Fruit fly (Drosophila melanogaster) whole organism, embryonic: ENCODE results near the gene CG12012.

Experiments
- Abd-B ChIP-seq: fragments of 200-800 bp; sonication (Bioruptor generic); optimal IDR thresholded peaks from 2 replicates; lab custom pipeline; 2018; ENCODE audit warnings: missing biosample characterization, mild to moderate bottlenecking, missing genetic modification characterization, moderate library complexity
- Atf-2 ChIP-seq: fragments of 200-800 bp; sonication (Bioruptor generic); optimal IDR thresholded peaks from 2 replicates; lab custom pipeline; 2016; ENCODE audit warnings: missing biosample characterization, missing genetic modification characterization
- B-H1 ChIP-seq: fragments of 200-800 bp; sonication (Bioruptor generic); IDR thresholded peaks from 3 replicates; pipeline ENCODE4 v1.3.6; 2022; ENCODE audit warnings: missing biosample characterization, missing genetic modification characterization
- CG12236 ChIP-seq: fragments of 200-800 bp; sonication (Bioruptor generic); optimal IDR thresholded peaks from 2 replicates; lab custom pipeline; 2016; ENCODE audit warnings: missing biosample characterization, missing genetic modification characterization
- CG13424 ChIP-seq: fragments of 200-800 bp; sonication (Bioruptor generic); optimal IDR thresholded peaks from 2 replicates; lab custom pipeline; 2019; ENCODE audit warnings: missing biosample characterization, mild to moderate bottlenecking, missing genetic modification characterization, moderate library complexity
- CG13624 ChIP-seq: fragments of 200-800 bp; sonication (Bioruptor generic); optimal IDR thresholded peaks from 2 replicates; lab custom pipeline; 2016; ENCODE audit warnings: missing biosample characterization, missing genetic modification characterization
- CG15269 ChIP-seq: fragments of 200-800 bp; sonication (Bioruptor generic); optimal IDR thresholded peaks from 2 replicates; lab custom pipeline; 2018; ENCODE audit warnings: missing biosample characterization, mild to moderate bottlenecking, missing genetic modification characterization, moderate library complexity
- CG17829 ChIP-seq: fragments of 200-800 bp; optimal IDR thresholded peaks from 2 replicates; lab custom pipeline; 2019; ENCODE audit warnings: missing biosample characterization, mild to moderate bottlenecking, missing genetic modification characterization, moderate library complexity
- CG2202 ChIP-seq: fragments of 200-800 bp; sonication (Bioruptor generic); optimal IDR thresholded peaks from 2 replicates; lab custom pipeline; 2018; ENCODE audit warnings: missing biosample characterization, mild to moderate bottlenecking, missing genetic modification characterization
- CG31365 ChIP-seq: fragments of 200-800 bp; sonication (Bioruptor generic); optimal IDR thresholded peaks from 2 replicates; lab custom pipeline; 2018; ENCODE audit warnings: missing biosample characterization, mild to moderate bottlenecking, missing genetic modification characterization
- CG31388 ChIP-seq: fragments of 200-800 bp; sonication (Bioruptor generic); optimal IDR thresholded peaks from 2 replicates; lab custom pipeline; 2016; ENCODE audit warnings: missing biosample characterization, missing genetic modification characterization
- CG34422 ChIP-seq: fragments of 200-800 bp; sonication (Bioruptor generic); IDR thresholded peaks from 3 replicates; pipeline ENCODE4 v1.3.6; 2022; ENCODE audit warnings: missing biosample characterization, missing genetic modification characterization
- CG3838 ChIP-seq: fragments of 200-800 bp; sonication (Bioruptor generic); optimal IDR thresholded peaks from 3 replicates; lab custom pipeline; 2016; ENCODE audit warnings: missing biosample characterization, missing genetic modification characterization
- CG42726 ChIP-seq: fragments of 200-800 bp; sonication (Bioruptor generic); IDR thresholded peaks from 2 replicates; pipeline ENCODE4 v1.3.6; 2022; ENCODE audit warnings: missing biosample characterization, missing genetic modification characterization; ENCODE audit not compliant: partially characterized antibody
- CG4820 ChIP-seq: fragments of 200-800 bp; sonication (Bioruptor generic); optimal IDR thresholded peaks from 3 replicates; lab custom pipeline; 2016; ENCODE audit warnings: missing biosample characterization, missing genetic modification characterization
- CG5245 ChIP-seq: fragments of 200-800 bp; sonication (Bioruptor generic); optimal IDR thresholded peaks from 3 replicates; lab custom pipeline; 2016; ENCODE audit warnings: missing biosample characterization, missing genetic modification characterization
- CG6791 ChIP-seq: fragments of 200-800 bp; sonication (Bioruptor generic); IDR thresholded peaks from 3 replicates; pipeline ENCODE4 v1.3.6; 2022; ENCODE audit warnings: missing biosample characterization, missing genetic modification characterization; ENCODE audit not compliant: partially characterized antibody
- CG8388 ChIP-seq: fragments of 200-800 bp; sonication (Bioruptor generic); optimal IDR thresholded peaks from 2 replicates; lab custom pipeline; 2019; ENCODE audit warnings: missing biosample characterization, mild to moderate bottlenecking, missing genetic modification characterization, moderate library complexity
- CG9727 ChIP-seq: fragments of 200-800 bp; sonication (Bioruptor generic); optimal IDR thresholded peaks from 3 replicates; lab custom pipeline; 2017; ENCODE audit warnings: missing biosample characterization, mild to moderate bottlenecking, missing genetic modification characterization
- CG9797 ChIP-seq: fragments of 200-800 bp; sonication (Bioruptor generic); optimal IDR thresholded peaks from 3 replicates; lab custom pipeline; 2018; ENCODE audit warnings: missing biosample characterization, mild to moderate bottlenecking, missing genetic modification characterization
- CkIIα-i1 ChIP-seq: fragments of 200-800 bp; sonication (Bioruptor generic); IDR thresholded peaks from 2 replicates; pipeline ENCODE4 v1.3.6; 2022; ENCODE audit warnings: missing biosample characterization, missing genetic modification characterization
- Dip2 ChIP-seq: fragments of 200-800 bp; sonication (Bioruptor generic); IDR thresholded peaks from 2 replicates; pipeline ENCODE4 v1.3.6; 2022; ENCODE audit warnings: missing biosample characterization, missing genetic modification characterization
- Dll ChIP-seq: fragments of 200-800 bp; sonication (Bioruptor generic); IDR thresholded peaks from 4 replicates; pipeline ENCODE4 v1.3.6; 2022; ENCODE audit warnings: missing biosample characterization, missing genetic modification characterization; ENCODE audit not compliant: partially characterized antibody
- HmgD ChIP-seq: fragments of 200-800 bp; sonication (Bioruptor generic); optimal IDR thresholded peaks from 3 replicates; lab custom pipeline; 2016; ENCODE audit warnings: missing biosample characterization, missing genetic modification characterization
- Hmr ChIP-seq: fragments of 200-800 bp; sonication (Bioruptor generic); optimal IDR thresholded peaks from 3 replicates; lab custom pipeline; 2017; ENCODE audit warnings: mild to moderate bottlenecking, missing biosample characterization, missing genetic modification reagents, missing genetic modification characterization
- MESR4 ChIP-seq: fragments of 200-800 bp; sonication (Bioruptor generic); optimal IDR thresholded peaks from 2 replicates; lab custom pipeline; 2018; ENCODE audit warnings: missing biosample characterization, mild to moderate bottlenecking, missing genetic modification characterization, moderate library complexity
- Max ChIP-seq: fragments of 200-800 bp; sonication (Bioruptor generic); optimal IDR thresholded peaks from 2 replicates; lab custom pipeline; 2016; ENCODE audit warnings: missing biosample characterization, mild to moderate bottlenecking, missing genetic modification characterization
- Meics ChIP-seq: fragments of 200-800 bp; sonication (Bioruptor generic); optimal IDR thresholded peaks from 2 replicates; lab custom pipeline; 2017; ENCODE audit warnings: missing biosample characterization, mild to moderate bottlenecking, missing genetic modification characterization
- NFAT ChIP-seq: fragments of 200-800 bp; sonication (Bioruptor generic); IDR thresholded peaks from 2 replicates; pipeline ENCODE4 v1.3.6; 2022; ENCODE audit warnings: missing biosample characterization, missing genetic modification characterization
- NK7.1 ChIP-seq: fragments of 200-800 bp; sonication (Bioruptor generic); optimal IDR thresholded peaks from 3 replicates; lab custom pipeline; 2016; ENCODE audit warnings: missing biosample characterization, missing genetic modification characterization
- Vsx1 ChIP-seq: fragments of 200-800 bp; sonication (Bioruptor generic); optimal IDR thresholded peaks from 2 replicates; lab custom pipeline; 2017; ENCODE audit warnings: missing biosample characterization, mild to moderate bottlenecking, missing genetic modification characterization, missing genetic modification reagents
- aop ChIP-seq: fragments of 200-800 bp; sonication (Bioruptor generic); IDR thresholded peaks from 2 replicates; pipeline ENCODE4 v1.3.6; 2022; ENCODE audit warnings: missing biosample characterization, missing genetic modification characterization
- ato ChIP-seq: fragments of 200-800 bp; sonication (Bioruptor generic); IDR thresholded peaks from 2 replicates; pipeline ENCODE4 v1.3.6; 2022; ENCODE audit warnings: missing biosample characterization, missing genetic modification characterization; ENCODE audit not compliant: partially characterized antibody
- cad ChIP-seq: fragments of >200 bp; optimal IDR thresholded peaks from 2 replicates; lab custom pipeline; 2017; ENCODE audit warnings: missing biosample characterization, missing genetic modification characterization
- cwo ChIP-seq: fragments of 200-800 bp; sonication (Bioruptor generic); optimal IDR thresholded peaks from 3 replicates; lab custom pipeline; 2017; ENCODE audit warnings: missing biosample characterization, missing genetic modification characterization, mild to moderate bottlenecking, moderate library complexity, missing genetic modification reagents
- exex ChIP-seq: fragments of 200-800 bp; sonication (Bioruptor generic); optimal IDR thresholded peaks from 4 replicates; lab custom pipeline; 2018; ENCODE audit warnings: missing biosample characterization, mild to moderate bottlenecking, missing genetic modification characterization, moderate library complexity
- gro ChIP-seq: fragments of 200-800 bp; sonication (Bioruptor generic); optimal IDR thresholded peaks from 2 replicates; lab custom pipeline; 2016; ENCODE audit warnings: missing biosample characterization, missing genetic modification characterization
- hbn ChIP-seq: fragments of 200-800 bp; sonication (Bioruptor generic); IDR thresholded peaks from 2 replicates; pipeline ENCODE4 v1.3.6; 2022; ENCODE audit warnings: missing biosample characterization, missing genetic modification characterization; ENCODE audit not compliant: partially characterized antibody
- her ChIP-seq: fragments of 200-800 bp; sonication (Bioruptor generic); optimal IDR thresholded peaks from 2 replicates; lab custom pipeline; 2016; ENCODE audit warnings: missing biosample characterization, missing genetic modification characterization
- ind ChIP-seq: fragments of 200-800 bp; sonication (Bioruptor generic); optimal IDR thresholded peaks from 3 replicates; lab custom pipeline; 2016; ENCODE audit warnings: missing biosample characterization, missing genetic modification characterization
- otp ChIP-seq: fragments of 200-800 bp; sonication (Bioruptor generic); IDR thresholded peaks from 3 replicates; pipeline ENCODE4, ENCODE4 v1.3.6; 2022; ENCODE audit warnings: missing biosample characterization, missing genetic modification characterization
- peb ChIP-seq: fragments of 200-800 bp; sonication (Bioruptor generic); IDR thresholded peaks from 2 replicates; pipeline ENCODE4 v1.3.6; 2022; ENCODE audit warnings: missing biosample characterization, missing genetic modification characterization
- pho ChIP-seq: fragments of 200-800 bp; sonication (Bioruptor generic); optimal IDR thresholded peaks from 2 replicates; lab custom pipeline; 2016; ENCODE audit warnings: missing biosample characterization, missing genetic modification characterization
- psq ChIP-seq: fragments of 200-800 bp; sonication (Bioruptor generic); optimal IDR thresholded peaks from 2 replicates; lab custom pipeline; 2017; ENCODE audit warnings: missing biosample characterization, missing genetic modification characterization
- sd ChIP-seq: fragments of 200-800 bp; sonication (Bioruptor generic); optimal IDR thresholded peaks from 3 replicates; lab custom pipeline; 2018; ENCODE audit warnings: missing biosample characterization, mild to moderate bottlenecking, missing genetic modification characterization, moderate library complexity
- sens ChIP-seq: fragments of 200-800 bp; sonication (Bioruptor generic); peaks from one replicate; lab custom pipeline; 2016; ENCODE audit warnings: missing biosample characterization, missing genetic modification characterization
- seq ChIP-seq: fragments of 200-800 bp; sonication (Bioruptor generic); IDR thresholded peaks from 2 replicates; pipeline ENCODE4 v1.3.6; 2022; ENCODE audit warnings: missing biosample characterization, missing genetic modification characterization
- slou ChIP-seq: fragments of 200-800 bp; sonication (Bioruptor generic); optimal IDR thresholded peaks from 3 replicates; lab custom pipeline; 2016; ENCODE audit warnings: missing biosample characterization, missing genetic modification characterization
- tna ChIP-seq: fragments of 200-800 bp; sonication (Bioruptor generic); IDR thresholded peaks from 2 replicates; pipeline ENCODE4 v1.3.6; 2022; ENCODE audit warnings: missing biosample characterization, missing genetic modification characterization; ENCODE audit not compliant: partially characterized antibody

CG12012 gene

dm6 chr3L:3338028-3338855 lies 38.3 kb upstream of the CG12012 start (continued):
- TF ChIP-seq hbn (no peak), aop (GFP tag; lab: Robert Waterston, UW) (no peak), CG3838 (GFP tag; lab: Kevin White, UChicago) (no peak), CG9727 (GFP tag; lab: Kevin White, UChicago) (no peak), MESR4 (GFP tag; lab: Kevin White, UChicago) (no peak), HmgD (GFP tag; lab: Kevin White, UChicago) (no peak), CG13424 (tag; lab: Kevin White, UChicago) (no peak), exex (no peak), CG31365 (tag; lab: Kevin White, UChicago) (no peak), CG15269 (tag; lab: Kevin White, UChicago) (no peak), B-H1 (no peak), ato (GFP tag; lab: Robert Waterston, UW) (0 out of 2 replicates have a peak, but pooled peaks have one; percentile 25), otp (GFP tag; lab: Robert Waterston, UW) (no peak), sens (GFP tag; lab: Kevin White, UChicago) (peak; percentile 52), CG2202 (tag; lab: Kevin White, UChicago) (no peak), CG12236 (GFP tag; lab: Kevin White, UChicago) (no peak), Meics (GFP tag; lab: Kevin White, UChicago) (no peak), Dip2 (GFP tag; lab: Robert Waterston, UW) (no peak), CG9797 (GFP tag; lab: Kevin White, UChicago) (no peak), gro (GFP tag; lab: Kevin White, UChicago) (no peak), CG13624 (no peak), Atf-2 (GFP tag; lab: Kevin White, UChicago) (no peak), Abd-B (GFP tag; lab: Kevin White, UChicago) (no peak), Dll (GFP tag; lab: Robert Waterston, UW) (no peak), pho (no peak), CG17829 (tag; lab: Kevin White, UChicago) (no peak), cad (GFP tag; lab: Kevin White, UChicago) (peak; percentile 54), CG42726 (GFP tag; lab: Robert Waterston, UW) (0 out of 2 replicates have a peak, but pooled peaks have one; percentile 19), peb (GFP tag; lab: Robert Waterston, UW) (no peak), Max (GFP tag; lab: Kevin White, UChicago) (no peak), CkIIα-i1 (GFP tag; lab: Robert Waterston, UW) (no peak), CG34422 (0 out of 3 replicates have a peak, but pooled peaks have one; percentile 26), ind (GFP tag; lab: Kevin White, UChicago) (no peak), cwo (GFP tag; lab: Kevin White, UChicago) (no peak), her (GFP tag; lab: Kevin White, UChicago) (no peak), CG31388 (GFP tag; lab: Kevin White, UChicago) (no peak), CG8388 (GFP tag; lab: Kevin White, UChicago) (no peak), tna (GFP tag; lab: Robert Waterston, UW) (peak; percentile 15; the same call in 1 of the 2 replicates), NFAT (GFP tag; lab: Robert Waterston, UW) (0 out of 2 replicates have a peak, but pooled peaks have one; percentile 21), CG5245 (no peak), CG6791 (GFP tag; lab: Robert Waterston, UW) (no peak), slou (GFP tag; lab: Kevin White, UChicago) (no peak), CG4820 (GFP tag; lab: Kevin White, UChicago) (no peak), psq (GFP tag; lab: Kevin White, UChicago) (no peak), Vsx1 (GFP tag; lab: Kevin White, UChicago) (no peak), seq (GFP tag; lab: Robert Waterston, UW) (no peak), sd (tag; lab: Kevin White, UChicago) (peak; percentile 97), Hmr (GFP tag; lab: Kevin White, UChicago) (no peak), NK7.1 (no peak)
